Fruit fly (Drosophila melanogaster) whole organism, embryonic: Measurements from ENCODE around the gene CG34125.

Experiments
- Ada2b ChIP-seq: fragments of 200-800 bp; sonication (Bioruptor generic); IDR thresholded peaks from 2 replicates; pipeline ENCODE4 v1.3.6; 2022; ENCODE audit warnings: missing biosample characterization, missing genetic modification characterization
- Antp ChIP-seq: fragments of 200-800 bp; sonication (Bioruptor generic); optimal IDR thresholded peaks from 3 replicates; lab custom pipeline; 2016; ENCODE audit warnings: missing biosample characterization, missing genetic modification characterization
- Atf3 ChIP-seq: fragments of 200-800 bp; sonication (Bioruptor generic); optimal IDR thresholded peaks from 3 replicates; lab custom pipeline; 2016; ENCODE audit warnings: missing biosample characterization, missing genetic modification characterization
- CG10462 ChIP-seq: fragments of 200-800 bp; sonication (Bioruptor generic); optimal IDR thresholded peaks from 2 replicates; lab custom pipeline; 2016; ENCODE audit warnings: missing biosample characterization, missing genetic modification characterization
- CG10959 ChIP-seq: fragments of 200-800 bp; sonication (Bioruptor generic); IDR thresholded peaks from 2 replicates; pipeline ENCODE4 v1.3.6; 2022; ENCODE audit warnings: missing biosample characterization, missing genetic modification characterization
- CG12219 ChIP-seq: fragments of 200-800 bp; sonication (Bioruptor generic); optimal IDR thresholded peaks from 3 replicates; lab custom pipeline; 2018; ENCODE audit warnings: missing biosample characterization, mild to moderate bottlenecking, missing genetic modification characterization
- CG1233 ChIP-seq: fragments of 200-800 bp; sonication (Bioruptor generic); optimal IDR thresholded peaks from 4 replicates; lab custom pipeline; 2018; ENCODE audit warnings: missing biosample characterization, mild to moderate bottlenecking, missing genetic modification characterization
- CG14050 ChIP-seq: fragments of 200-800 bp; sonication (Bioruptor generic); IDR thresholded peaks from 3 replicates; pipeline ENCODE4 v1.3.6; 2022; ENCODE audit warnings: missing biosample characterization, missing genetic modification characterization
- CG1647 ChIP-seq: fragments of 200-800 bp; sonication (Bioruptor generic); optimal IDR thresholded peaks from 3 replicates; lab custom pipeline; 2016; ENCODE audit warnings: missing biosample characterization, missing genetic modification characterization
- CG16815 ChIP-seq: fragments of 200-800 bp; sonication (Bioruptor generic); optimal IDR thresholded peaks from 3 replicates; lab custom pipeline; 2017; ENCODE audit warnings: missing biosample characterization, mild to moderate bottlenecking, missing genetic modification characterization
- CG1832 ChIP-seq: fragments of 200-800 bp; sonication (Bioruptor generic); optimal IDR thresholded peaks from 2 replicates; lab custom pipeline; 2017; ENCODE audit warnings: missing biosample characterization, mild to moderate bottlenecking, missing genetic modification characterization, inconsistent platforms
- CG2116 ChIP-seq: fragments of 200-800 bp; sonication (Bioruptor generic); optimal IDR thresholded peaks from 3 replicates; lab custom pipeline; 2018; ENCODE audit warnings: missing biosample characterization, mild to moderate bottlenecking, missing genetic modification characterization
- CG2678 ChIP-seq: fragments of 200-800 bp; sonication (Bioruptor generic); optimal IDR thresholded peaks from 3 replicates; lab custom pipeline; 2019; ENCODE audit warnings: missing biosample characterization, mild to moderate bottlenecking, missing genetic modification characterization, moderate library complexity
- CG3847 ChIP-seq: fragments of 200-800 bp; sonication (Bioruptor generic); IDR thresholded peaks from 2 replicates; pipeline ENCODE4 v1.3.6; 2022; ENCODE audit warnings: missing biosample characterization, missing genetic modification characterization
- CG4707 ChIP-seq: fragments of 200-800 bp; sonication (Bioruptor generic); optimal IDR thresholded peaks from 2 replicates; lab custom pipeline; 2018; ENCODE audit warnings: missing biosample characterization, mild to moderate bottlenecking, missing genetic modification characterization, moderate library complexity
- CG6254 ChIP-seq: fragments of 200-800 bp; sonication (Bioruptor generic); optimal IDR thresholded peaks from 3 replicates; lab custom pipeline; 2017; ENCODE audit warnings: mild to moderate bottlenecking, missing biosample characterization, missing genetic modification reagents, missing genetic modification characterization
- CG7372 ChIP-seq: fragments of 200-800 bp; sonication (Bioruptor generic); IDR thresholded peaks from 2 replicates; pipeline ENCODE4 v1.3.6; 2022; ENCODE audit warnings: missing biosample characterization, missing genetic modification characterization
- Camta ChIP-seq: fragments of 200-800 bp; sonication (Bioruptor generic); optimal IDR thresholded peaks from 2 replicates; lab custom pipeline; 2016; ENCODE audit warnings: missing biosample characterization, missing genetic modification characterization
- Hr78 ChIP-seq, 2 experiments: fragments of 200-800 bp in 1 of 2; fragments of >200 bp in 1 of 2; sonication (Bioruptor generic) in 1 of 2; optimal IDR thresholded peaks; 2 replicates each; lab custom pipeline; 2017 to 2019; ENCODE audit warnings: missing biosample characterization in 2 of 2, missing genetic modification characterization in 2 of 2, mild to moderate bottlenecking in 1 of 2, moderate library complexity in 1 of 2
- Meics ChIP-seq: fragments of 200-800 bp; sonication (Bioruptor generic); optimal IDR thresholded peaks from 2 replicates; lab custom pipeline; 2017; ENCODE audit warnings: missing biosample characterization, mild to moderate bottlenecking, missing genetic modification characterization
- NFAT ChIP-seq: fragments of 200-800 bp; sonication (Bioruptor generic); IDR thresholded peaks from 2 replicates; pipeline ENCODE4 v1.3.6; 2022; ENCODE audit warnings: missing biosample characterization, missing genetic modification characterization
- Pdp1 ChIP-seq, 2 experiments: fragments of 200-800 bp; sonication (Bioruptor generic); optimal IDR thresholded peaks; 3 replicates each; lab custom pipeline; 2016; ENCODE audit warnings: missing biosample characterization in 2 of 2, missing genetic modification characterization in 2 of 2, mild to moderate bottlenecking in 1 of 2, moderate library complexity in 1 of 2
- Ptx1 ChIP-seq: fragments of 200-800 bp; sonication (Bioruptor generic); IDR thresholded peaks from 2 replicates; pipeline ENCODE4 v1.3.6; 2022; ENCODE audit warnings: missing biosample characterization, missing genetic modification characterization
- Side ChIP-seq: fragments of 200-800 bp; sonication (Bioruptor generic); optimal IDR thresholded peaks from 2 replicates; lab custom pipeline; 2016; ENCODE audit warnings: missing biosample characterization, missing genetic modification characterization
- Sox100B ChIP-seq: fragments of 200-800 bp; sonication (Bioruptor generic); optimal IDR thresholded peaks from 3 replicates; lab custom pipeline; 2018; ENCODE audit warnings: missing biosample characterization, mild to moderate bottlenecking, missing genetic modification characterization
- TFAM ChIP-seq: fragments of 200-800 bp; sonication (Bioruptor generic); optimal IDR thresholded peaks from 2 replicates; lab custom pipeline; 2017; ENCODE audit warnings: missing biosample characterization, missing genetic modification characterization, inconsistent platforms
- Usf ChIP-seq: fragments of 200-800 bp; sonication (Bioruptor generic); optimal IDR thresholded peaks from 2 replicates; lab custom pipeline; 2017; ENCODE audit warnings: missing genotype, missing biosample characterization, missing genetic modification characterization
- Xrp1 ChIP-seq: fragments of 200-800 bp; sonication (Bioruptor generic); IDR thresholded peaks from 2 replicates; pipeline ENCODE4 v1.3.6; 2022; ENCODE audit warnings: missing biosample characterization, missing genetic modification characterization
- ac ChIP-seq: fragments of 200-800 bp; sonication (Bioruptor generic); optimal IDR thresholded peaks from 3 replicates; lab custom pipeline; 2017; ENCODE audit warnings: missing biosample characterization, mild to moderate bottlenecking, missing genetic modification characterization
- ase ChIP-seq: fragments of 200-800 bp; sonication (Bioruptor generic); IDR thresholded peaks from 3 replicates; pipeline ENCODE4 v1.3.6; 2022; ENCODE audit warnings: missing biosample characterization, missing genetic modification characterization
- bcd ChIP-seq: fragments of 200-800 bp; sonication (Bioruptor generic); optimal IDR thresholded peaks from 2 replicates; lab custom pipeline; 2017; ENCODE audit warnings: missing biosample characterization, mild to moderate bottlenecking, missing genetic modification characterization
- chinmo ChIP-seq: fragments of 200-800 bp; sonication (Bioruptor generic); IDR thresholded peaks from 4 replicates; pipeline ENCODE4 v1.3.6; 2022; ENCODE audit warnings: missing biosample characterization, missing genetic modification characterization; ENCODE audit not compliant: partially characterized antibody
- croc ChIP-seq: fragments of 200-800 bp; sonication (Bioruptor generic); conservative IDR thresholded peaks from 3 replicates; pipeline ENCODE4 v1.3.6; 2022; ENCODE audit warnings: missing biosample characterization, missing genetic modification characterization
- dimm ChIP-seq: fragments of 200-800 bp; sonication (Bioruptor generic); IDR thresholded peaks from 2 replicates; pipeline ENCODE4 v1.3.6; 2022; ENCODE audit warnings: missing biosample characterization, missing genetic modification characterization
- dmrt11E ChIP-seq: fragments of 200-800 bp; sonication (Bioruptor generic); optimal IDR thresholded peaks from 3 replicates; lab custom pipeline; 2018; ENCODE audit warnings: missing biosample characterization, mild to moderate bottlenecking, missing genetic modification characterization, moderate library complexity
- fu2 ChIP-seq: fragments of 200-800 bp; sonication (Bioruptor generic); optimal IDR thresholded peaks from 2 replicates; lab custom pipeline; 2016; ENCODE audit warnings: missing biosample characterization, missing genetic modification characterization
- gcm ChIP-seq: fragments of 200-800 bp; sonication (Bioruptor generic); optimal IDR thresholded peaks from 2 replicates; lab custom pipeline; 2019; ENCODE audit warnings: missing biosample characterization, mild to moderate bottlenecking, missing genetic modification characterization, moderate library complexity
- kni ChIP-seq: fragments of 200-800 bp; sonication (Bioruptor generic); optimal IDR thresholded peaks from 3 replicates; lab custom pipeline; 2017; ENCODE audit warnings: mild to moderate bottlenecking, missing biosample characterization, missing genetic modification reagents, missing genetic modification characterization
- lab ChIP-seq: fragments of 200-800 bp; sonication (Bioruptor generic); optimal IDR thresholded peaks from 3 replicates; lab custom pipeline; 2017; ENCODE audit warnings: missing biosample characterization, missing genetic modification characterization, mild to moderate bottlenecking, moderate library complexity, missing genetic modification reagents
- maf-S ChIP-seq: fragments of 200-800 bp; sonication (Bioruptor generic); optimal IDR thresholded peaks from 2 replicates; lab custom pipeline; 2016; ENCODE audit warnings: missing biosample characterization, missing genetic modification characterization
- nerfin-2 ChIP-seq: fragments of 200-800 bp; sonication (Bioruptor generic); IDR thresholded peaks from 2 replicates; pipeline ENCODE4 v1.3.6; 2022; ENCODE audit warnings: missing biosample characterization, missing genetic modification characterization; ENCODE audit not compliant: partially characterized antibody
- onecut ChIP-seq: fragments of 200-800 bp; sonication (Bioruptor generic); IDR thresholded peaks from 2 replicates; pipeline ENCODE4 v1.3.6; 2022; ENCODE audit warnings: missing biosample characterization, missing genetic modification characterization
- pum ChIP-seq: fragments of 200-800 bp; sonication (Bioruptor generic); optimal IDR thresholded peaks from 2 replicates; lab custom pipeline; 2016; ENCODE audit warnings: missing biosample characterization, missing genetic modification characterization
- shn ChIP-seq: fragments of 200-800 bp; sonication (Bioruptor generic); optimal IDR thresholded peaks from 3 replicates; lab custom pipeline; 2016; ENCODE audit warnings: missing biosample characterization, missing genetic modification characterization
- slou ChIP-seq: fragments of 200-800 bp; sonication (Bioruptor generic); optimal IDR thresholded peaks from 3 replicates; lab custom pipeline; 2016; ENCODE audit warnings: missing biosample characterization, missing genetic modification characterization
- stc ChIP-seq: fragments of 200-800 bp; sonication (Bioruptor generic); IDR thresholded peaks from 2 replicates; pipeline ENCODE4 v1.3.6; 2022; ENCODE audit warnings: missing biosample characterization, missing genetic modification characterization
- tap ChIP-seq: fragments of 200-800 bp; optimal IDR thresholded peaks from 3 replicates; lab custom pipeline; 2019; ENCODE audit warnings: missing biosample characterization, mild to moderate bottlenecking, missing genetic modification characterization, moderate library complexity
- tgo ChIP-seq: fragments of 200-800 bp; sonication (Bioruptor generic); IDR thresholded peaks from 3 replicates; pipeline ENCODE4 v1.3.6; 2022; ENCODE audit warnings: missing biosample characterization, missing genetic modification characterization
- wek ChIP-seq: fragments of 200-800 bp; sonication (Bioruptor generic); optimal IDR thresholded peaks from 3 replicates; lab custom pipeline; 2018; ENCODE audit warnings: missing biosample characterization, mild to moderate bottlenecking, missing genetic modification characterization, moderate library complexity

CG34125 gene

DNA sequence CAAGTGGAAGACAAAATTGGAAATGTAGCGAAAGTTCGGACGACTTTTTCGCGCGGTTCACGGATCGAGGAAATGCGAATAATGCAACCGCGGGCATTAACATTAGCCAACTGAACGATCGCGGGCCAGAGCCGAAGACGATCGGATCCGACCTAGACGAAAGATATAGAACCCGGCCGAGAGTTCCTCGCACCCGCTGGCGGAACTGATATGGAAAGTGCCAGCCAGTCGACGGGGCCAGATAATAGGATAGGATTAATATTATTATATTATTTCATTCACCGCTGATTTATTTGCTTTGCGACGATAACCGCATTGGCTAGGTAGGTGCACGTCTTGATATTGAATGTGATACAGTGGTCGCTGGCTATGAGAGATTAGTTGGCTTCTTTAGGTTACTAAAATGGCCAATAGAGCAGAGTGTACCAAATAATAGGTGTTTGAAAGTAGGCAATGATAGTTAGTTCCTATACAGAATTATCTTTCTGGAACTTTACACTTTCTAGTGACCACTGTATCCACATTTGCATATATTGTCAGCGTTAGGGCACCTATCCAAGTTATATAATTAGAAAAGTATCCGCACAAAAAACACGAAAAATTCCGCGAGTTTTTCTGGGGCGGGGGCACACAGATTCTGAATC is 34.0 kb downstream of the CG34125 start (continued):
- TF ChIP-seq dimm (GFP tag; lab: Robert Waterston, UW) (0 out of 2 replicates have a peak, but pooled peaks have one; percentile 25), CG1647 (GFP tag; lab: Kevin White, UChicago) (peak; percentile 36), CG3847 (GFP tag; lab: Robert Waterston, UW) (peak; percentile 57; the same call in 1 of the 2 replicates), Meics (GFP tag; lab: Kevin White, UChicago) (peak; percentile 61), CG2116 (GFP tag; lab: Kevin White, UChicago) (no peak), onecut (peak; percentile 45), Antp (GFP tag; lab: Kevin White, UChicago) (peak; percentile 57), pum (peak; percentile 43), wek (GFP tag; lab: Kevin White, UChicago) (no peak), bcd (GFP tag; lab: Kevin White, UChicago) (peak; percentile 74), Atf3 (GFP tag; lab: Kevin White, UChicago) (no peak), Side (peak; percentile 52), CG16815 (GFP tag; lab: Kevin White, UChicago) (peak; percentile 62), slou (peak; percentile 27), gcm (GFP tag; lab: Kevin White, UChicago) (no peak), CG7372 (GFP tag; lab: Robert Waterston, UW) (peak; percentile 63), fu2 (GFP tag; lab: Kevin White, UChicago) (peak; percentile 21), CG14050 (GFP tag; lab: Robert Waterston, UW) (0 out of 3 replicates have a peak, but pooled peaks have one; percentile 22), CG12219 (peak; percentile 58), CG4707 (GFP tag; lab: Kevin White, UChicago) (peak; percentile 56), Ada2b (GFP tag; lab: Robert Waterston, UW) (peak; percentile 76), CG2678 (tag; lab: Kevin White, UChicago) (peak; percentile 77), nerfin-2 (GFP tag; lab: Robert Waterston, UW) (no peak), chinmo (GFP tag; lab: Robert Waterston, UW) (no peak), lab (GFP tag; lab: Kevin White, UChicago) (peak; percentile 87), Xrp1 (GFP tag; lab: Robert Waterston, UW) (peak; percentile 73), ase (GFP tag; lab: Robert Waterston, UW) (peak; percentile 67), croc (peak; percentile 40; the same call in 1 of the 3 replicates), Hr78 (GFP tag; optimal IDR thresholded peaks at IDR 0.05; lab: Kevin White, UChicago) (no peak), maf-S (GFP tag; lab: Kevin White, UChicago) (peak; percentile 38), Camta (GFP tag; lab: Kevin White, UChicago) (peak; percentile 30), CG1233 (GFP tag; lab: Kevin White, UChicago) (peak; percentile 16), ac (GFP tag; lab: Kevin White, UChicago) (no peak), NFAT (GFP tag; lab: Robert Waterston, UW) (peak; percentile 66), tap (tag; lab: Kevin White, UChicago) (peak; percentile 69), CG10462 (peak; percentile 14), CG10959 (GFP tag; lab: Robert Waterston, UW) (peak; percentile 67), CG6254 (peak; percentile 34), CG1832 (GFP tag; lab: Kevin White, UChicago) (no peak), Ptx1 (GFP tag; lab: Robert Waterston, UW) (peak; percentile 76), shn (GFP tag; lab: Kevin White, UChicago) (peak; percentile 47), kni (no peak), Pdp1 (GFP tag; optimal IDR thresholded peaks at IDR 0.05; lab: Kevin White, UChicago) (peak; percentile 69 to 89), stc (GFP tag; lab: Robert Waterston, UW) (peak; percentile 64), TFAM (no peak), dmrt11E (tag; lab: Kevin White, UChicago) (peak; percentile 66), Usf (peak; percentile 46), tgo (peak; percentile 73), Sox100B (GFP tag; lab: Kevin White, UChicago) (peak; percentile 30)
